Worm (Caenorhabditis elegans): ENCODE results near the gene tmem-138.

- no peak for TF ChIP-seq dao-5 (tag; optimal IDR thresholded peaks at IDR 0.05)
- no peak for TF ChIP-seq him-1 (tag; optimal IDR thresholded peaks at IDR 0.05)
Measured at ce11 chrII:8160916-8161315, 3.8 kb downstream of the tmem-138 start.
